Fruit fly (Drosophila melanogaster) whole organism, embryonic: Measurements from ENCODE around the gene CG10694.

ENCODE experiments used
- Abd-B ChIP-seq: fragments of 200-800 bp; sonication (Bioruptor generic); optimal IDR thresholded peaks from 2 replicates; lab custom pipeline; 2018; ENCODE audit warnings: missing biosample characterization, mild to moderate bottlenecking, missing genetic modification characterization, moderate library complexity
- CG10267 ChIP-seq: fragments of 200-800 bp; sonication (Bioruptor generic); optimal IDR thresholded peaks from 2 replicates; lab custom pipeline; 2018; ENCODE audit warnings: missing biosample characterization, mild to moderate bottlenecking, missing genetic modification characterization, moderate library complexity
- CG10543 ChIP-seq: fragments of 200-800 bp; sonication (Bioruptor generic); optimal IDR thresholded peaks from 3 replicates; lab custom pipeline; 2017; ENCODE audit warnings: missing biosample characterization, mild to moderate bottlenecking, missing genetic modification characterization, moderate library complexity
- CG10979 ChIP-seq: fragments of 200-800 bp; sonication (Bioruptor generic); optimal IDR thresholded peaks from 2 replicates; lab custom pipeline; 2018; ENCODE audit warnings: missing biosample characterization, mild to moderate bottlenecking, missing genetic modification characterization, moderate library complexity
- CG12391 ChIP-seq: fragments of 200-800 bp; sonication (Bioruptor generic); optimal IDR thresholded peaks from 3 replicates; lab custom pipeline; 2018; ENCODE audit warnings: missing biosample characterization, mild to moderate bottlenecking, missing genetic modification characterization, moderate library complexity
- CG13424 ChIP-seq: fragments of 200-800 bp; sonication (Bioruptor generic); optimal IDR thresholded peaks from 2 replicates; lab custom pipeline; 2019; ENCODE audit warnings: missing biosample characterization, mild to moderate bottlenecking, missing genetic modification characterization, moderate library complexity
- CG15073 ChIP-seq: fragments of 200-800 bp; sonication (Bioruptor generic); optimal IDR thresholded peaks from 2 replicates; lab custom pipeline; 2016; ENCODE audit warnings: missing biosample characterization, missing genetic modification characterization
- CG17186 ChIP-seq: fragments of 200-800 bp; sonication (Bioruptor generic); optimal IDR thresholded peaks from 3 replicates; lab custom pipeline; 2017; ENCODE audit warnings: missing biosample characterization, missing genetic modification reagents, missing genetic modification characterization
- CG17361 ChIP-seq: fragments of 200-800 bp; sonication (Bioruptor generic); IDR thresholded peaks from 3 replicates; pipeline ENCODE4 v1.3.6; 2022; ENCODE audit warnings: missing biosample characterization, missing genetic modification characterization
- CG2129 ChIP-seq: fragments of 200-800 bp; sonication (Bioruptor generic); IDR thresholded peaks from 2 replicates; pipeline ENCODE4 v1.3.6; 2022; ENCODE audit warnings: missing biosample characterization, missing genetic modification characterization; ENCODE audit not compliant: partially characterized antibody
- CG2875 ChIP-seq: fragments of 200-800 bp; sonication (Bioruptor generic); optimal IDR thresholded peaks from 2 replicates; lab custom pipeline; 2017; ENCODE audit warnings: missing biosample characterization, mild to moderate bottlenecking, missing genetic modification characterization, missing genetic modification reagents
- CG33557 ChIP-seq: fragments of 200-800 bp; sonication (Bioruptor generic); optimal IDR thresholded peaks from 2 replicates; lab custom pipeline; 2019; ENCODE audit warnings: missing biosample characterization, mild to moderate bottlenecking, missing genetic modification characterization, moderate library complexity
- CG6254 ChIP-seq: fragments of 200-800 bp; sonication (Bioruptor generic); optimal IDR thresholded peaks from 3 replicates; lab custom pipeline; 2017; ENCODE audit warnings: mild to moderate bottlenecking, missing biosample characterization, missing genetic modification reagents, missing genetic modification characterization
- CG6272 ChIP-seq: fragments of 200-800 bp; sonication (Bioruptor generic); IDR thresholded peaks from 2 replicates; pipeline ENCODE4 v1.3.6; 2022; ENCODE audit warnings: missing biosample characterization, missing genetic modification characterization
- CG6813 ChIP-seq: fragments of 200-800 bp; sonication (Bioruptor generic); optimal IDR thresholded peaks from 2 replicates; lab custom pipeline; 2017; ENCODE audit warnings: missing biosample characterization, missing genetic modification characterization, mild to moderate bottlenecking, moderate library complexity, missing genetic modification reagents
- CG7556 ChIP-seq: fragments of 200-800 bp; sonication (Bioruptor generic); optimal IDR thresholded peaks from 2 replicates; lab custom pipeline; 2017; ENCODE audit warnings: missing biosample characterization, mild to moderate bottlenecking, missing genetic modification characterization
- CG8290 ChIP-seq, 3 experiments: fragments of 200-800 bp; sonication (Bioruptor generic); optimal IDR thresholded peaks; 2 replicates each; lab custom pipeline; 2016 to 2019; ENCODE audit warnings: missing biosample characterization in 3 of 3, missing genetic modification characterization in 3 of 3, mild to moderate bottlenecking in 2 of 3, moderate library complexity in 1 of 3
- CG8944 ChIP-seq: fragments of 200-800 bp; sonication (Bioruptor generic); optimal IDR thresholded peaks from 3 replicates; lab custom pipeline; 2016; ENCODE audit warnings: missing biosample characterization, missing genetic modification characterization
- CG9817 ChIP-seq: fragments of 200-800 bp; sonication (Bioruptor generic); optimal IDR thresholded peaks from 2 replicates; lab custom pipeline; 2018; ENCODE audit warnings: missing biosample characterization, mild to moderate bottlenecking, missing genetic modification characterization, moderate library complexity
- CG9876 ChIP-seq: fragments of 200-800 bp; sonication (Bioruptor generic); optimal IDR thresholded peaks from 2 replicates; lab custom pipeline; 2016; ENCODE audit warnings: missing biosample characterization, missing genetic modification characterization
- Doc3 ChIP-seq: fragments of 200-800 bp; sonication (Bioruptor generic); IDR thresholded peaks from 3 replicates; pipeline ENCODE4 v1.3.6; 2022; ENCODE audit warnings: missing biosample characterization, missing genetic modification characterization; ENCODE audit not compliant: partially characterized antibody
- Gsc ChIP-seq: fragments of 200-800 bp; sonication (Bioruptor generic); IDR thresholded peaks from 2 replicates; pipeline ENCODE4 v1.3.6; 2022; ENCODE audit warnings: missing biosample characterization, missing genetic modification characterization
- Hey ChIP-seq: fragments of 200-800 bp; sonication (Bioruptor generic); optimal IDR thresholded peaks from 3 replicates; lab custom pipeline; 2018; ENCODE audit warnings: missing biosample characterization, mild to moderate bottlenecking, missing genetic modification characterization
- Lim3 ChIP-seq: fragments of 200-800 bp; sonication (Bioruptor generic); IDR thresholded peaks from 2 replicates; pipeline ENCODE4 v1.3.6; 2022; ENCODE audit warnings: missing biosample characterization, missing genetic modification characterization
- Med ChIP-seq: fragments of 200-800 bp; sonication (Bioruptor generic); peaks from one replicate; lab custom pipeline; 2016; ENCODE audit warnings: missing biosample characterization, missing genetic modification characterization, mild to moderate bottlenecking, inconsistent platforms, moderate library complexity
- NFAT ChIP-seq: fragments of 200-800 bp; sonication (Bioruptor generic); IDR thresholded peaks from 2 replicates; pipeline ENCODE4 v1.3.6; 2022; ENCODE audit warnings: missing biosample characterization, missing genetic modification characterization
- Opbp ChIP-seq: fragments of 200-800 bp; sonication (Bioruptor generic); IDR thresholded peaks from 3 replicates; pipeline ENCODE4 v1.3.6; 2022; ENCODE audit warnings: missing biosample characterization, missing genetic modification characterization; ENCODE audit not compliant: partially characterized antibody
- PHDP ChIP-seq: fragments of 200-800 bp; sonication (Bioruptor generic); optimal IDR thresholded peaks from 3 replicates; lab custom pipeline; 2018; ENCODE audit warnings: missing biosample characterization, mild to moderate bottlenecking, missing genetic modification characterization, moderate library complexity
- TFAM ChIP-seq: fragments of 200-800 bp; sonication (Bioruptor generic); optimal IDR thresholded peaks from 2 replicates; lab custom pipeline; 2017; ENCODE audit warnings: missing biosample characterization, missing genetic modification characterization, inconsistent platforms
- Usf ChIP-seq: fragments of 200-800 bp; sonication (Bioruptor generic); optimal IDR thresholded peaks from 2 replicates; lab custom pipeline; 2017; ENCODE audit warnings: missing genotype, missing biosample characterization, missing genetic modification characterization
- Xbp1 ChIP-seq: fragments of 200-800 bp; sonication (Bioruptor generic); optimal IDR thresholded peaks from 3 replicates; lab custom pipeline; 2016; ENCODE audit warnings: missing biosample characterization, mild to moderate bottlenecking, missing genetic modification characterization
- ac ChIP-seq: fragments of 200-800 bp; sonication (Bioruptor generic); optimal IDR thresholded peaks from 3 replicates; lab custom pipeline; 2017; ENCODE audit warnings: missing biosample characterization, mild to moderate bottlenecking, missing genetic modification characterization
- crc ChIP-seq: fragments of 200-800 bp; sonication (Bioruptor generic); optimal IDR thresholded peaks from 2 replicates; lab custom pipeline; 2016; ENCODE audit warnings: missing biosample characterization, missing genetic modification characterization
- dimm ChIP-seq: fragments of 200-800 bp; sonication (Bioruptor generic); IDR thresholded peaks from 2 replicates; pipeline ENCODE4 v1.3.6; 2022; ENCODE audit warnings: missing biosample characterization, missing genetic modification characterization
- ken ChIP-seq: fragments of 200-800 bp; sonication (Bioruptor generic); IDR thresholded peaks from 3 replicates; pipeline ENCODE4 v1.3.6; 2022; ENCODE audit warnings: missing biosample characterization, missing genetic modification characterization
- nom ChIP-seq: fragments of 200-800 bp; sonication (Bioruptor generic); optimal IDR thresholded peaks from 2 replicates; lab custom pipeline; 2017; ENCODE audit warnings: missing biosample characterization, missing genetic modification characterization, mild to moderate bottlenecking, moderate library complexity, missing genetic modification reagents
- pfk ChIP-seq: fragments of 200-800 bp; sonication (Bioruptor generic); optimal IDR thresholded peaks from 2 replicates; lab custom pipeline; 2018; ENCODE audit warnings: missing biosample characterization, mild to moderate bottlenecking, missing genetic modification characterization, moderate library complexity
- pho ChIP-seq: fragments of 200-800 bp; sonication (Bioruptor generic); optimal IDR thresholded peaks from 2 replicates; lab custom pipeline; 2016; ENCODE audit warnings: missing biosample characterization, missing genetic modification characterization
- rib ChIP-seq: fragments of 200-800 bp; sonication (Bioruptor generic); IDR thresholded peaks from 2 replicates; pipeline ENCODE4 v1.3.6; 2022; ENCODE audit warnings: missing biosample characterization, missing genetic modification characterization
- scrt ChIP-seq: fragments of 200-800 bp; sonication (Bioruptor generic); optimal IDR thresholded peaks from 2 replicates; lab custom pipeline; 2018; ENCODE audit warnings: missing biosample characterization, mild to moderate bottlenecking, missing genetic modification characterization, moderate library complexity
- sr ChIP-seq: fragments of 200-800 bp; sonication (Bioruptor generic); IDR thresholded peaks from 3 replicates; pipeline ENCODE4 v1.3.6; 2022; ENCODE audit warnings: missing biosample characterization, missing genetic modification characterization
- tx ChIP-seq: fragments of 200-800 bp; sonication (Bioruptor generic); optimal IDR thresholded peaks from 2 replicates; lab custom pipeline; 2016; ENCODE audit warnings: missing biosample characterization, missing genetic modification characterization
- wor ChIP-seq: fragments of 200-800 bp; sonication (Bioruptor generic); IDR thresholded peaks from 2 replicates; pipeline ENCODE4 v1.3.6; 2022; ENCODE audit warnings: missing biosample characterization, missing genetic modification characterization
- zen2 ChIP-seq: fragments of 200-800 bp; sonication (Bioruptor generic); IDR thresholded peaks from 3 replicates; pipeline ENCODE4 v1.3.6; 2022; ENCODE audit warnings: missing biosample characterization, missing genetic modification characterization; ENCODE audit not compliant: partially characterized antibody
- zfh1 ChIP-seq: fragments of 200-800 bp; sonication (Bioruptor generic); IDR thresholded peaks from 3 replicates; pipeline ENCODE4 v1.3.6; 2022; ENCODE audit warnings: missing biosample characterization, missing genetic modification characterization

The CG10694 gene

dm6 chr3R:24108902-24109389, 1.8 kb downstream of the CG10694 start, which contains the start of the genes eIF4EHP and CG18428 (continued):
- TF ChIP-seq ac (GFP tag; lab: Kevin White, UChicago) (peak; percentile 96), wor (GFP tag; lab: Robert Waterston, UW) (no peak), CG15073 (peak; percentile 86), Med (GFP tag; lab: Kevin White, UChicago) (peak; percentile 98), CG12391 (tag; lab: Kevin White, UChicago) (peak; percentile 100)

dm6 chr3R:24112320-24113069, 5.3 kb downstream of the CG10694 start, which contains the start of gene CG13605:
TSS of gene CG13605 (minus strand) at chr3R:24112389.
- TF ChIP-seq Hey (no peak), scrt (GFP tag; lab: Kevin White, UChicago) (peak; percentile 73), PHDP (tag; lab: Kevin White, UChicago) (peak; percentile 85), CG2129 (GFP tag; lab: Robert Waterston, UW) (no peak), Gsc (GFP tag; lab: Robert Waterston, UW) (no peak), tx (GFP tag; lab: Kevin White, UChicago) (peak; percentile 19), CG2875 (GFP tag; lab: Kevin White, UChicago) (peak; percentile 69), pho (GFP tag; lab: Kevin White, UChicago) (no peak), Xbp1 (peak; percentile 79), CG33557 (GFP tag; lab: Kevin White, UChicago) (peak; percentile 6), CG10979 (tag; lab: Kevin White, UChicago) (peak; percentile 69), ken (GFP tag; lab: Robert Waterston, UW) (peak; percentile 41; the same call in 1 of the 3 replicates), sr (GFP tag; lab: Robert Waterston, UW) (no peak), CG9817 (tag; lab: Kevin White, UChicago) (peak; percentile 61), CG10543 (peak; percentile 42), NFAT (GFP tag; lab: Robert Waterston, UW) (peak; percentile 89), Lim3 (GFP tag; lab: Robert Waterston, UW) (no peak), CG6254 (peak; percentile 77), CG17186 (GFP tag; lab: Kevin White, UChicago) (no peak), TFAM (GFP tag; lab: Kevin White, UChicago) (no peak), CG17361 (GFP tag; lab: Robert Waterston, UW) (peak; percentile 66; the same call in 1 of the 3 replicates), CG10267 (tag; lab: Kevin White, UChicago) (peak; percentile 72), CG8944 (GFP tag; lab: Kevin White, UChicago) (peak; percentile 0), Doc3 (GFP tag; lab: Robert Waterston, UW) (no peak), zfh1 (GFP tag; lab: Robert Waterston, UW) (peak; percentile 50; the same call in 1 of the 3 replicates), CG7556 (GFP tag; lab: Kevin White, UChicago) (peak; percentile 75), zen2 (GFP tag; lab: Robert Waterston, UW) (no peak), CG8290 (GFP tag; optimal IDR thresholded peaks at IDR 0.05; lab: Kevin White, UChicago) (peak; percentile 70), CG8290 (tag; optimal IDR thresholded peaks at IDR 0.05; lab: Kevin White, UChicago) (peak; percentile 13 to 85), Abd-B (GFP tag; lab: Kevin White, UChicago) (peak; percentile 50), CG13424 (peak; percentile 72), dimm (GFP tag; lab: Robert Waterston, UW) (no peak), CG9876 (GFP tag; lab: Kevin White, UChicago) (no peak), rib (GFP tag; lab: Robert Waterston, UW) (peak; percentile 37), nom (GFP tag; lab: Kevin White, UChicago) (peak; percentile 90), Opbp (GFP tag; lab: Robert Waterston, UW) (peak; percentile 64; the same call in 2 of the 3 replicates), pfk (GFP tag; lab: Kevin White, UChicago) (no peak), CG6813 (GFP tag; lab: Kevin White, UChicago) (peak; percentile 78), CG12391 (tag; lab: Kevin White, UChicago) (peak; percentile 82), CG6272 (GFP tag; lab: Robert Waterston, UW) (peak; percentile 49; the same call in 1 of the 2 replicates), crc (GFP tag; lab: Kevin White, UChicago) (peak; percentile 13), Usf (GFP tag; lab: Kevin White, UChicago) (peak; percentile 38)
